Worm (Caenorhabditis elegans) whole organism, L4 larva: ENCODE data around the gene snf-7.

Experiments used
- R02D3.7 ChIP-seq: fragments of 150-350 bp; sonication (generic microtip); optimal IDR thresholded peaks from 3 replicates; lab custom pipeline; 2014; ENCODE audit warnings: missing biosample characterization, missing genetic modification characterization
- T20F7.1 ChIP-seq: fragments of 200-800 bp; sonication (Bioruptor generic); optimal IDR thresholded peaks from 2 replicates; lab custom pipeline; 2018; ENCODE audit warnings: mild to moderate bottlenecking, missing genetic modification characterization, missing compliant biosample characterization
- T26A8.4 ChIP-seq: fragments of 200-800 bp; sonication (Bioruptor generic); IDR thresholded peaks from 2 replicates; pipeline ENCODE4 v1.3.6; 2022; ENCODE audit warnings: missing genetic modification characterization, missing compliant biosample characterization
- Y75B8A.6 ChIP-seq: fragments of 200-800 bp; sonication (Bioruptor generic); IDR thresholded peaks from 2 replicates; pipeline ENCODE4 v1.3.6; 2022; ENCODE audit warnings: missing genetic modification reagents, missing genetic modification characterization, missing compliant biosample characterization
- ZK546.5 ChIP-seq, 2 experiments: sonication (generic microtip); optimal IDR thresholded peaks; 2 replicates each; lab custom pipeline; 2017; ENCODE audit warnings: missing biosample characterization in 2 of 2, missing genetic modification characterization in 2 of 2
- aha-1 ChIP-seq: fragments of 150-350 bp; peaks from one replicate; lab custom pipeline; 2014; ENCODE audit warnings: missing biosample characterization, missing genetic modification characterization
- ama-1 ChIP-seq: fragments of 150-350 bp; optimal IDR thresholded peaks from 2 replicates; lab custom pipeline; 2014; ENCODE audit warnings: inconsistent platforms, mixed read lengths
- ceh-20 ChIP-seq: fragments of 200-800 bp; sonication (Bioruptor generic); IDR thresholded peaks from 2 replicates; pipeline ENCODE4 v1.3.6; 2022; ENCODE audit warnings: missing genetic modification reagents, missing genetic modification characterization, missing compliant biosample characterization
- ceh-32 ChIP-seq: sonication (generic microtip); optimal IDR thresholded peaks from 2 replicates; lab custom pipeline; 2016; ENCODE audit warnings: mild to moderate bottlenecking, missing genetic modification characterization, missing compliant biosample characterization; ENCODE audit not compliant: poor library complexity
- ceh-44 ChIP-seq: fragments of 200-800 bp; sonication (Bioruptor generic); IDR thresholded peaks from 2 replicates; pipeline ENCODE4 v1.3.6; 2022; ENCODE audit warnings: missing genetic modification reagents, missing genetic modification characterization, missing compliant biosample characterization
- cey-2 ChIP-seq: sonication (generic microtip); optimal IDR thresholded peaks from 3 replicates; lab custom pipeline; 2017; ENCODE audit warnings: missing genetic modification characterization, mild to moderate bottlenecking, missing compliant biosample characterization, antibody characterized with exemption, borderline replicate concordance; ENCODE audit not compliant: insufficient read depth
- daf-16 ChIP-seq, 3 experiments: sonication (generic microtip); optimal IDR thresholded peaks; 2 replicates each; lab custom pipeline; 2016 to 2017; ENCODE audit warnings: missing genetic modification characterization in 3 of 3, missing genetic modification reagents in 3 of 3, mild to moderate bottlenecking in 2 of 3, missing compliant biosample characterization in 2 of 3, missing biosample characterization in 1 of 3, moderate library complexity in 1 of 3
- dve-1 ChIP-seq: sonication (generic microtip); optimal IDR thresholded peaks from 2 replicates; lab custom pipeline; 2017; ENCODE audit warnings: antibody characterized with exemption, mild to moderate bottlenecking, missing genetic modification characterization, missing compliant biosample characterization; ENCODE audit not compliant: insufficient read depth
- egl-43 ChIP-seq: fragments of 200-800 bp; sonication (Bioruptor generic); IDR thresholded peaks from 2 replicates; pipeline ENCODE4 v1.3.6; 2022; ENCODE audit warnings: missing genetic modification reagents, missing genetic modification characterization, missing compliant biosample characterization
- hif-1 ChIP-seq, 2 experiments: sonication (generic microtip); optimal IDR thresholded peaks; 2 replicates each; lab custom pipeline; 2016 to 2017; ENCODE audit warnings: missing compliant biosample characterization in 2 of 2, missing genetic modification characterization in 2 of 2, missing genetic modification reagents in 2 of 2, missing genotype in 2 of 2, mild to moderate bottlenecking in 1 of 2
- hlh-30 ChIP-seq: sonication (generic microtip); optimal IDR thresholded peaks from 2 replicates; lab custom pipeline; 2017; ENCODE audit warnings: antibody characterized with exemption, mild to moderate bottlenecking, missing genetic modification characterization, missing compliant biosample characterization; ENCODE audit not compliant: insufficient read depth
- lin-15B ChIP-seq: fragments of 150-350 bp; sonication (generic microtip); optimal IDR thresholded peaks from 3 replicates; lab custom pipeline; 2014; ENCODE audit warnings: missing biosample characterization, missing genetic modification characterization
- lin-38 ChIP-seq: fragments of 200-800 bp; sonication (Bioruptor generic); IDR thresholded peaks from 2 replicates; pipeline ENCODE4 v1.3.6; 2022; ENCODE audit warnings: missing genetic modification reagents, missing genetic modification characterization, missing compliant biosample characterization
- lsy-2 ChIP-seq, 2 experiments: fragments of 150-350 bp in 1 of 2; sonication (generic microtip) in 1 of 2; optimal IDR thresholded peaks; 2 replicates each; lab custom pipeline; 2014 to 2017; ENCODE audit warnings: missing biosample characterization in 2 of 2, missing genetic modification characterization in 2 of 2
- mdl-1 ChIP-seq, 2 experiments: fragments of 150-350 bp in 1 of 2; sonication (generic microtip) in 1 of 2; optimal IDR thresholded peaks; 2 replicates each; lab custom pipeline; 2014 to 2017; ENCODE audit warnings: missing biosample characterization in 2 of 2, missing genetic modification characterization in 2 of 2
- mdt-29 ChIP-seq: fragments of 200-800 bp; sonication (Bioruptor generic); IDR thresholded peaks from 2 replicates; pipeline ENCODE4 v1.3.6; 2022; ENCODE audit warnings: missing genetic modification reagents, missing genetic modification characterization, missing compliant biosample characterization
- mes-2 ChIP-seq: sonication (generic microtip); optimal IDR thresholded peaks from 2 replicates; lab custom pipeline; 2016; ENCODE audit warnings: missing genotype, mild to moderate bottlenecking, missing genetic modification characterization, missing compliant biosample characterization; ENCODE audit not compliant: poor library complexity, severe bottlenecking
- nhr-42 ChIP-seq: fragments of 200-800 bp; sonication (Bioruptor generic); IDR thresholded peaks from 2 replicates; pipeline ENCODE4 v1.3.6; 2022; ENCODE audit warnings: missing genetic modification characterization, missing compliant biosample characterization
- nhr-6 ChIP-seq: fragments of 150-350 bp; optimal IDR thresholded peaks from 2 replicates; lab custom pipeline; 2014; ENCODE audit warnings: missing biosample characterization, missing genetic modification characterization
- pha-4 ChIP-seq, 2 experiments: fragments of 150-350 bp in 1 of 2; fragments of 200-800 bp in 1 of 2; sonication (Bioruptor generic) in 1 of 2; IDR thresholded peaks in 1 of 2; optimal IDR thresholded peaks in 1 of 2; 2 replicates each; pipeline versions ENCODE4 v1.3.6 to Lab custom; 2014 to 2022; ENCODE audit warnings: missing genetic modification characterization in 2 of 2, missing genetic modification reagents in 2 of 2, missing biosample characterization in 1 of 2, missing compliant biosample characterization in 1 of 2
- rbr-2 ChIP-seq: sonication (generic microtip); optimal IDR thresholded peaks from 2 replicates; lab custom pipeline; 2016; ENCODE audit warnings: missing genotype, missing genetic modification characterization, missing compliant biosample characterization
- saeg-2 ChIP-seq: fragments of 200-800 bp; sonication (Bioruptor generic); IDR thresholded peaks from 2 replicates; pipeline ENCODE4 v1.3.6; 2022; ENCODE audit warnings: missing genetic modification reagents, missing genetic modification characterization, missing compliant biosample characterization
- set-16 ChIP-seq: fragments of 200-800 bp; sonication (Bioruptor generic); IDR thresholded peaks from 2 replicates; pipeline ENCODE4 v1.3.6; 2022; ENCODE audit warnings: missing genetic modification reagents, missing genetic modification characterization, missing compliant biosample characterization
- snpc-4 ChIP-seq: fragments of 150-350 bp; optimal IDR thresholded peaks from 2 replicates; lab custom pipeline; 2014; ENCODE audit warnings: missing biosample characterization, missing genetic modification characterization
- spr-3 ChIP-seq: fragments of 200-800 bp; sonication (Bioruptor generic); optimal IDR thresholded peaks from 2 replicates; lab custom pipeline; 2018; ENCODE audit warnings: mild to moderate bottlenecking, missing genetic modification characterization, missing compliant biosample characterization
- tag-97 ChIP-seq: fragments of 200-800 bp; sonication (Bioruptor generic); IDR thresholded peaks from 2 replicates; pipeline ENCODE4 v1.3.6; 2022; ENCODE audit warnings: missing genetic modification characterization, missing compliant biosample characterization
- unc-62 ChIP-seq, 3 experiments: fragments of 150-350 bp in 1 of 3; sonication (generic microtip); optimal IDR thresholded peaks in 2 of 3; peaks in 1 of 3; 1 replicate in 1 of 3; 2 replicates in 2 of 3; lab custom pipeline; 2014 to 2017; ENCODE audit warnings: missing biosample characterization in 3 of 3, missing genetic modification characterization in 3 of 3, missing genetic modification reagents in 3 of 3, missing genotype in 1 of 3
- zfp-2 ChIP-seq: sonication (generic microtip); optimal IDR thresholded peaks from 2 replicates; lab custom pipeline; 2016; ENCODE audit warnings: mild to moderate bottlenecking, missing genetic modification characterization, missing compliant biosample characterization
- zfp-3 ChIP-seq: fragments of 200-800 bp; sonication (Bioruptor generic); conservative IDR thresholded peaks from 2 replicates; pipeline ENCODE4 v1.3.6; 2022; ENCODE audit warnings: missing genetic modification reagents, missing genetic modification characterization, missing compliant biosample characterization
- ztf-7 ChIP-seq: fragments of 150-350 bp; optimal IDR thresholded peaks from 2 replicates; lab custom pipeline; 2014; ENCODE audit warnings: missing biosample characterization, missing genetic modification characterization

Gene snf-7

ce11 chrIII:12980770-12981169 is 24.5 kb upstream of the snf-7 start, which contains the start of gene ZK1010.4:
Gene ZK1010.4 (plus strand): TSS chrIII:12981070.
- TF ChIP-seq ama-1 (lab: Kevin White, UChicago) = no peak
- no peak for TF ChIP-seq hlh-30
- no peak for TF ChIP-seq tag-97 (GFP tag; lab: Robert Waterston, UW)
- no peak for TF ChIP-seq mdt-29 (GFP tag; lab: Robert Waterston, UW)
- no peak for TF ChIP-seq mdl-1 (tag; optimal IDR thresholded peaks at IDR 0.05; lab: Kevin White, UChicago)

ce11 chrIII:12987418-12987817 is 17.8 kb upstream of the snf-7 start, which contains the start of gene ZK1010.5:
Gene ZK1010.5 (minus strand): TSS chrIII:12987518.
- TF ChIP-seq lin-15B (no peak), lsy-2 (tag; optimal IDR thresholded peaks at IDR 0.05; lab: Kevin White, UChicago) (no peak), hlh-30 (no peak), egl-43 (GFP tag; lab: Robert Waterston, UW) (no peak), ztf-7 (tag; lab: Kevin White, UChicago) (no peak), tag-97 (GFP tag; lab: Robert Waterston, UW) (no peak), snpc-4 (tag; lab: Kevin White, UChicago) (no peak)

- peak in 1 of 2 experiments; percentile 60 for TF ChIP-seq unc-62 (GFP tag; optimal IDR thresholded peaks at IDR 0.05 in 1 of 2; lab: Kevin White, UChicago)
- TF ChIP-seq unc-62 (tag; optimal IDR thresholded peaks at IDR 0.05; lab: Kevin White, UChicago) = no peak
- TF ChIP-seq nhr-42 (GFP tag; lab: Robert Waterston, UW) = no peak
Observed at ce11 chrIII:12990997-12991396, 14.3 kb upstream of the snf-7 start, which contains the start of gene ZK1010.12. Gene ZK1010.12 (plus strand): TSS chrIII:12991297.

- TF ChIP-seq lin-38 (GFP tag; lab: Robert Waterston, UW) (no peak), lsy-2 (tag; optimal IDR thresholded peaks at IDR 0.05; lab: Kevin White, UChicago) (no peak), ceh-20 (GFP tag; lab: Robert Waterston, UW) (no peak), zfp-3 (GFP tag; lab: Robert Waterston, UW) (no peak), set-16 (GFP tag; lab: Robert Waterston, UW) (peak; percentile 97), spr-3 (GFP tag; lab: Kevin White, UChicago) (no peak), R02D3.7 (no peak), hif-1 (tag; optimal IDR thresholded peaks at IDR 0.05; lab: Kevin White, UChicago) (no peak)
Observed at ce11 chrIII:12993055-12993454, 12.2 kb upstream of the snf-7 start.

ce11 chrIII:12993607-12994006 is 11.7 kb upstream of the snf-7 start, which contains the start of gene col-97:
Gene col-97 (minus strand): TSS chrIII:12993707.
- no peak for TF ChIP-seq ceh-32 (tag; lab: Kevin White, UChicago)
- peak in 1 of 2 experiments; percentile 40 for TF ChIP-seq unc-62 (GFP tag; optimal IDR thresholded peaks at IDR 0.05 in 1 of 2; lab: Kevin White, UChicago)
- TF ChIP-seq unc-62 (tag; optimal IDR thresholded peaks at IDR 0.05; lab: Kevin White, UChicago) = no peak

ce11 chrIII:12998252-12998651 is 7.0 kb upstream of the snf-7 start:
- TF ChIP-seq Y75B8A.6 (no peak), zfp-2 (no peak), unc-62 (GFP tag; optimal IDR thresholded peaks at IDR 0.05 in 1 of 2; lab: Kevin White, UChicago) (peak in 1 of 2 experiments; percentile 70), unc-62 (tag; optimal IDR thresholded peaks at IDR 0.05; lab: Kevin White, UChicago) (no peak), mdt-29 (GFP tag; lab: Robert Waterston, UW) (0 out of 2 replicates have a peak, but pooled peaks have one; percentile 23), aha-1 (peak; percentile 20), saeg-2 (GFP tag; lab: Robert Waterston, UW) (no peak), egl-43 (GFP tag; lab: Robert Waterston, UW) (no peak), set-16 (GFP tag; lab: Robert Waterston, UW) (peak; percentile 67)

- TF ChIP-seq T26A8.4 (GFP tag; lab: Robert Waterston, UW) (no peak), cey-2 (tag; lab: Kevin White, UChicago) (no peak), dve-1 (tag; lab: Kevin White, UChicago) (peak; percentile 6), mes-2 (tag; lab: Kevin White, UChicago) (no peak), pha-4 (GFP tag; IDR thresholded peaks at IDR 0.05; lab: Robert Waterston, UW) (no peak), pha-4 (tag; optimal IDR thresholded peaks at IDR 0.05; lab: Kevin White, UChicago) (peak; percentile 83), rbr-2 (tag; lab: Kevin White, UChicago) (no peak), T20F7.1 (GFP tag; lab: Kevin White, UChicago) (no peak), ceh-32 (tag; lab: Kevin White, UChicago) (no peak), hlh-30 (peak; percentile 85), mdt-29 (GFP tag; lab: Robert Waterston, UW) (no peak), ceh-44 (GFP tag; lab: Robert Waterston, UW) (no peak), daf-16 (GFP tag; optimal IDR thresholded peaks at IDR 0.05; lab: Kevin White, UChicago) (no peak), daf-16 (tag; optimal IDR thresholded peaks at IDR 0.05; lab: Kevin White, UChicago) (peak; percentile 13), ZK546.5 (tag; optimal IDR thresholded peaks at IDR 0.05; lab: Kevin White, UChicago) (no peak), nhr-6 (tag; lab: Kevin White, UChicago) (peak; percentile 55)
Observed at ce11 chrIII:13000457-13000856, 4.8 kb upstream of the snf-7 start, which contains the start of gene ZK1010.8. Gene ZK1010.8 (minus strand): TSS chrIII:13000670.
